Worm (Caenorhabditis elegans) whole organism, L4 larva: ENCODE measurements around the gene alx-1.

Source experiments
- D1046.2 ChIP-seq: fragments of 200-800 bp; sonication (Bioruptor generic); IDR thresholded peaks from 2 replicates; pipeline ENCODE4 v1.3.6; 2022; ENCODE audit warnings: missing genetic modification characterization, missing compliant biosample characterization
- Y105C5A.15 ChIP-seq: fragments of 200-800 bp; sonication (Bioruptor generic); IDR thresholded peaks from 2 replicates; pipeline ENCODE4 v1.3.6; 2022; ENCODE audit warnings: missing genetic modification characterization, missing compliant biosample characterization
- Y48G9A.11 ChIP-seq: fragments of 200-800 bp; sonication (Bioruptor generic); IDR thresholded peaks from 2 replicates; pipeline ENCODE4 v1.3.6; 2022; ENCODE audit warnings: missing genetic modification reagents, missing genetic modification characterization, missing compliant biosample characterization
- Y5F2A.4 ChIP-seq: fragments of 200-800 bp; sonication (Bioruptor generic); optimal IDR thresholded peaks from 2 replicates; lab custom pipeline; 2018; ENCODE audit warnings: mild to moderate bottlenecking, missing genetic modification characterization, missing compliant biosample characterization
- ZK337.2 ChIP-seq: fragments of 200-800 bp; sonication (Bioruptor generic); IDR thresholded peaks from 2 replicates; pipeline ENCODE4 v1.3.6; 2022; ENCODE audit warnings: missing genetic modification reagents, missing genetic modification characterization, missing compliant biosample characterization
- aha-1 ChIP-seq: fragments of 150-350 bp; peaks from one replicate; lab custom pipeline; 2014; ENCODE audit warnings: missing biosample characterization, missing genetic modification characterization
- ama-1 ChIP-seq: fragments of 150-350 bp; optimal IDR thresholded peaks from 2 replicates; lab custom pipeline; 2014; ENCODE audit warnings: inconsistent platforms, mixed read lengths
- ceh-20 ChIP-seq: fragments of 200-800 bp; sonication (Bioruptor generic); IDR thresholded peaks from 2 replicates; pipeline ENCODE4 v1.3.6; 2022; ENCODE audit warnings: missing genetic modification reagents, missing genetic modification characterization, missing compliant biosample characterization
- ceh-28 ChIP-seq: fragments of 150-350 bp; optimal IDR thresholded peaks from 2 replicates; lab custom pipeline; 2014; ENCODE audit warnings: missing biosample characterization, missing genetic modification reagents, missing genetic modification characterization
- ceh-82 ChIP-seq: sonication (generic microtip); optimal IDR thresholded peaks from 2 replicates; lab custom pipeline; 2017; ENCODE audit warnings: missing biosample characterization, missing genetic modification characterization
- daf-12 ChIP-seq: fragments of 150-350 bp; optimal IDR thresholded peaks from 2 replicates; lab custom pipeline; 2014; ENCODE audit warnings: missing biosample characterization, missing genetic modification reagents, missing genetic modification characterization
- daf-16 ChIP-seq, 3 experiments: sonication (generic microtip); optimal IDR thresholded peaks; 2 replicates each; lab custom pipeline; 2016 to 2017; ENCODE audit warnings: missing genetic modification characterization in 3 of 3, missing genetic modification reagents in 3 of 3, mild to moderate bottlenecking in 2 of 3, missing compliant biosample characterization in 2 of 3, missing biosample characterization in 1 of 3, moderate library complexity in 1 of 3
- daf-8 ChIP-seq: fragments of 200-800 bp; sonication (Bioruptor generic); IDR thresholded peaks from 2 replicates; pipeline ENCODE4 v1.3.6; 2022; ENCODE audit warnings: missing genetic modification characterization, missing compliant biosample characterization
- dmd-6 ChIP-seq: fragments of 200-800 bp; sonication (Bioruptor generic); IDR thresholded peaks from 2 replicates; pipeline ENCODE4 v1.3.6; 2022; ENCODE audit warnings: missing genetic modification reagents, missing genetic modification characterization, missing compliant biosample characterization
- dve-1 ChIP-seq: sonication (generic microtip); optimal IDR thresholded peaks from 2 replicates; lab custom pipeline; 2017; ENCODE audit warnings: antibody characterized with exemption, mild to moderate bottlenecking, missing genetic modification characterization, missing compliant biosample characterization; ENCODE audit not compliant: insufficient read depth
- hlh-11 ChIP-seq: fragments of 200-800 bp; sonication (Bioruptor generic); optimal IDR thresholded peaks from 2 replicates; lab custom pipeline; 2018; ENCODE audit warnings: mild to moderate bottlenecking, missing genetic modification characterization, missing compliant biosample characterization
- hlh-30 ChIP-seq: sonication (generic microtip); optimal IDR thresholded peaks from 2 replicates; lab custom pipeline; 2017; ENCODE audit warnings: antibody characterized with exemption, mild to moderate bottlenecking, missing genetic modification characterization, missing compliant biosample characterization; ENCODE audit not compliant: insufficient read depth
- jun-1 ChIP-seq: fragments of 150-350 bp; optimal IDR thresholded peaks from 2 replicates; lab custom pipeline; 2014; ENCODE audit warnings: missing biosample characterization, missing genetic modification reagents, missing genetic modification characterization
- lin-15B ChIP-seq: fragments of 150-350 bp; sonication (generic microtip); optimal IDR thresholded peaks from 3 replicates; lab custom pipeline; 2014; ENCODE audit warnings: missing biosample characterization, missing genetic modification characterization
- lin-38 ChIP-seq: fragments of 200-800 bp; sonication (Bioruptor generic); IDR thresholded peaks from 2 replicates; pipeline ENCODE4 v1.3.6; 2022; ENCODE audit warnings: missing genetic modification reagents, missing genetic modification characterization, missing compliant biosample characterization
- lin-39 ChIP-seq: fragments of 150-350 bp; optimal IDR thresholded peaks from 2 replicates; lab custom pipeline; 2014; ENCODE audit warnings: missing biosample characterization, missing genetic modification reagents, missing genetic modification characterization
- madf-5 ChIP-seq, 2 experiments: fragments of 200-800 bp; sonication (Bioruptor generic); IDR thresholded peaks; 2 replicates each; pipeline ENCODE4 v1.3.6; 2022; ENCODE audit warnings: missing compliant biosample characterization in 2 of 2, missing genetic modification characterization in 2 of 2
- madf-9 ChIP-seq: fragments of 200-800 bp; sonication (Bioruptor generic); conservative IDR thresholded peaks from 2 replicates; pipeline ENCODE4 v1.3.6; 2022; ENCODE audit warnings: missing genetic modification reagents, missing genetic modification characterization, missing compliant biosample characterization
- mes-2 ChIP-seq: sonication (generic microtip); optimal IDR thresholded peaks from 2 replicates; lab custom pipeline; 2016; ENCODE audit warnings: missing genotype, mild to moderate bottlenecking, missing genetic modification characterization, missing compliant biosample characterization; ENCODE audit not compliant: poor library complexity, severe bottlenecking
- mxl-3 ChIP-seq: fragments of 200-800 bp; sonication (Bioruptor generic); optimal IDR thresholded peaks from 2 replicates; lab custom pipeline; 2018; ENCODE audit warnings: mild to moderate bottlenecking, missing genetic modification characterization, missing compliant biosample characterization
- nhr-25 ChIP-seq: sonication (generic microtip); optimal IDR thresholded peaks from 2 replicates; lab custom pipeline; 2017; ENCODE audit warnings: missing genetic modification characterization, mild to moderate bottlenecking, missing compliant biosample characterization, antibody characterized with exemption, moderate library complexity, borderline replicate concordance; ENCODE audit not compliant: insufficient read depth
- nhr-28 ChIP-seq: fragments of 150-350 bp; optimal IDR thresholded peaks from 2 replicates; lab custom pipeline; 2014; ENCODE audit warnings: missing biosample characterization, missing genetic modification characterization
- nhr-48 ChIP-seq: sonication (generic microtip); optimal IDR thresholded peaks from 2 replicates; lab custom pipeline; 2016; ENCODE audit warnings: mild to moderate bottlenecking, missing genetic modification characterization, missing compliant biosample characterization
- nhr-6 ChIP-seq: fragments of 150-350 bp; optimal IDR thresholded peaks from 2 replicates; lab custom pipeline; 2014; ENCODE audit warnings: missing biosample characterization, missing genetic modification characterization
- pqm-1 ChIP-seq: sonication (generic microtip); optimal IDR thresholded peaks from 2 replicates; lab custom pipeline; 2017; ENCODE audit warnings: missing biosample characterization, missing genetic modification characterization
- rbr-2 ChIP-seq: sonication (generic microtip); optimal IDR thresholded peaks from 2 replicates; lab custom pipeline; 2016; ENCODE audit warnings: missing genotype, missing genetic modification characterization, missing compliant biosample characterization
- spr-1 ChIP-seq: sonication (generic microtip); optimal IDR thresholded peaks from 2 replicates; lab custom pipeline; 2016; ENCODE audit warnings: mild to moderate bottlenecking, missing genetic modification characterization, missing compliant biosample characterization
- spr-3 ChIP-seq: fragments of 200-800 bp; sonication (Bioruptor generic); optimal IDR thresholded peaks from 2 replicates; lab custom pipeline; 2018; ENCODE audit warnings: mild to moderate bottlenecking, missing genetic modification characterization, missing compliant biosample characterization
- unc-62 ChIP-seq, 3 experiments: fragments of 150-350 bp in 1 of 3; sonication (generic microtip); optimal IDR thresholded peaks in 2 of 3; peaks in 1 of 3; 1 replicate in 1 of 3; 2 replicates in 2 of 3; lab custom pipeline; 2014 to 2017; ENCODE audit warnings: missing biosample characterization in 3 of 3, missing genetic modification characterization in 3 of 3, missing genetic modification reagents in 3 of 3, missing genotype in 1 of 3
- vab-7 ChIP-seq: fragments of 200-800 bp; sonication (Bioruptor generic); IDR thresholded peaks from 2 replicates; pipeline ENCODE4 v1.3.6; 2022; ENCODE audit warnings: missing genetic modification reagents, missing genetic modification characterization, missing compliant biosample characterization
- zag-1 ChIP-seq: fragments of 150-350 bp; optimal IDR thresholded peaks from 2 replicates; lab custom pipeline; 2014; ENCODE audit warnings: missing biosample characterization, missing genetic modification characterization
- ztf-11 ChIP-seq: fragments of 150-350 bp; optimal IDR thresholded peaks from 2 replicates; lab custom pipeline; 2014; ENCODE audit warnings: missing biosample characterization, missing genetic modification characterization

alx-1 gene

ce11 chrIII:9956665-9957401 lies at the start of gene alx-1:
TSS of gene alx-1 (plus strand) at chrIII:9957351.
- TF ChIP-seq daf-8 (no peak), dmd-6 (GFP tag; lab: Robert Waterston, UW) (peak; percentile 45; the same call in 1 of the 2 replicates), lin-39 (tag; lab: Kevin White, UChicago) (no peak), zag-1 (tag; lab: Kevin White, UChicago) (no peak), ceh-82 (tag; lab: Kevin White, UChicago) (no peak), vab-7 (no peak), pqm-1 (tag; lab: Kevin White, UChicago) (peak; percentile 62), ztf-11 (no peak), mxl-3 (peak; percentile 58), hlh-11 (tag; lab: Kevin White, UChicago) (peak; percentile 23), daf-16 (GFP tag; optimal IDR thresholded peaks at IDR 0.05; lab: Kevin White, UChicago) (no peak), daf-16 (tag; optimal IDR thresholded peaks at IDR 0.05; lab: Kevin White, UChicago) (peak; percentile 49), unc-62 (GFP tag; optimal IDR thresholded peaks at IDR 0.05 in 1 of 2; lab: Kevin White, UChicago) (peak in 1 of 2 experiments; percentile 63), unc-62 (tag; optimal IDR thresholded peaks at IDR 0.05; lab: Kevin White, UChicago) (no peak), ceh-20 (GFP tag; lab: Robert Waterston, UW) (no peak), ZK337.2 (GFP tag; lab: Robert Waterston, UW) (no peak), dve-1 (peak; percentile 31), lin-15B (tag; lab: Kevin White, UChicago) (no peak), Y48G9A.11 (GFP tag; lab: Robert Waterston, UW) (no peak), nhr-6 (tag; lab: Kevin White, UChicago) (peak; percentile 35), spr-1 (tag; lab: Kevin White, UChicago) (no peak), aha-1 (tag; lab: Kevin White, UChicago) (no peak), jun-1 (tag; lab: Kevin White, UChicago) (peak; percentile 19), daf-12 (no peak), lin-38 (GFP tag; lab: Robert Waterston, UW) (no peak), spr-3 (no peak), madf-9 (GFP tag; lab: Robert Waterston, UW) (no peak), nhr-28 (tag; lab: Kevin White, UChicago) (peak; percentile 14), hlh-30 (tag; lab: Kevin White, UChicago) (peak; percentile 53), madf-5 (GFP tag; IDR thresholded peaks at IDR 0.05; lab: Robert Waterston, UW) (no peak), Y5F2A.4 (no peak), rbr-2 (tag; lab: Kevin White, UChicago) (no peak), nhr-48 (tag; lab: Kevin White, UChicago) (no peak), D1046.2 (GFP tag; lab: Robert Waterston, UW) (no peak), nhr-25 (tag; lab: Kevin White, UChicago) (no peak), Y105C5A.15 (GFP tag; lab: Robert Waterston, UW) (no peak), mes-2 (tag; lab: Kevin White, UChicago) (peak; percentile 49), ceh-28 (tag; lab: Kevin White, UChicago) (no peak), ama-1 (lab: Kevin White, UChicago) (no peak)

ce11 chrIII:9907574-9907973 lies 49.6 kb upstream of the alx-1 start:
- TF ChIP-seq unc-62 (GFP tag; optimal IDR thresholded peaks at IDR 0.05 in 1 of 2; lab: Kevin White, UChicago): peak in 1 of 2 experiments; percentile 23
- no peak for TF ChIP-seq unc-62 (tag; optimal IDR thresholded peaks at IDR 0.05; lab: Kevin White, UChicago)
- TF ChIP-seq mes-2 (tag; lab: Kevin White, UChicago): peak; percentile 22
- TF ChIP-seq nhr-28 (tag; lab: Kevin White, UChicago): peak; percentile 37
- TF ChIP-seq ztf-11: no peak
- no peak for TF ChIP-seq hlh-11 (tag; lab: Kevin White, UChicago)
